Fruit fly (Drosophila melanogaster) whole organism, wandering third instar larva: ENCODE results near the gene sd.

Experiments used
- Abd-B ChIP-seq: fragments of >200 bp; optimal IDR thresholded peaks from 2 replicates; lab custom pipeline; 2017; ENCODE audit warnings: missing biosample characterization, missing genetic modification characterization
- CG32264 ChIP-seq: fragments of 200-800 bp; sonication (Bioruptor generic); optimal IDR thresholded peaks from 2 replicates; lab custom pipeline; 2016; ENCODE audit warnings: missing biosample characterization, missing genetic modification characterization
- CG9705 ChIP-seq: fragments of 200-800 bp; sonication (Bioruptor generic); optimal IDR thresholded peaks from 2 replicates; lab custom pipeline; 2018; ENCODE audit warnings: missing biosample characterization, mild to moderate bottlenecking, missing genetic modification characterization
- CrebA ChIP-seq: fragments of 200-800 bp; sonication (Bioruptor generic); optimal IDR thresholded peaks from 2 replicates; lab custom pipeline; 2016; ENCODE audit warnings: missing biosample characterization, mild to moderate bottlenecking, missing genetic modification characterization, borderline replicate concordance
- GATAd ChIP-seq: sonication (Bioruptor generic); optimal IDR thresholded peaks from 2 replicates; lab custom pipeline; 2016; ENCODE audit warnings: missing biosample characterization, missing genetic modification characterization
- HLH106 ChIP-seq: fragments of 200-800 bp; optimal IDR thresholded peaks from 3 replicates; lab custom pipeline; 2019; ENCODE audit warnings: missing biosample characterization, mild to moderate bottlenecking, missing genetic modification characterization, moderate library complexity
- Hnf4 ChIP-seq: fragments of 200-800 bp; sonication (Bioruptor generic); optimal IDR thresholded peaks from 2 replicates; lab custom pipeline; 2016; ENCODE audit warnings: missing biosample characterization, mild to moderate bottlenecking, missing genetic modification characterization
- Hr78 ChIP-seq: fragments of >200 bp; optimal IDR thresholded peaks from 2 replicates; lab custom pipeline; 2017; ENCODE audit warnings: missing biosample characterization, missing genetic modification characterization
- Hr83 ChIP-seq: fragments of 200-300 bp; sonication (Bioruptor generic); optimal IDR thresholded peaks from 2 replicates; lab custom pipeline; 2016; ENCODE audit warnings: missing biosample characterization, mild to moderate bottlenecking, missing genetic modification characterization, moderate library complexity; ENCODE audit not compliant: poor library complexity, severe bottlenecking
- Mio ChIP-seq: sonication (Bioruptor generic); optimal IDR thresholded peaks from 2 replicates; lab custom pipeline; 2016; ENCODE audit warnings: missing biosample characterization, missing genetic modification characterization
- Myc ChIP-seq: fragments of >200 bp; optimal IDR thresholded peaks from 2 replicates; lab custom pipeline; 2017
- N ChIP-seq: fragments of >200 bp; optimal IDR thresholded peaks from 2 replicates; lab custom pipeline; 2018; ENCODE audit warnings: missing biosample characterization, missing external identifiers, missing genetic modification characterization
- OdsH ChIP-seq: fragments of 200-800 bp; sonication (Bioruptor generic); optimal IDR thresholded peaks from 2 replicates; lab custom pipeline; 2016; ENCODE audit warnings: missing biosample characterization, mild to moderate bottlenecking, missing genetic modification characterization
- Rel ChIP-seq, 2 experiments: fragments of 200-800 bp; sonication (Bioruptor generic) in 1 of 2; optimal IDR thresholded peaks; 2 replicates in 1 of 2; 3 replicates in 1 of 2; lab custom pipeline; 2016 to 2019; ENCODE audit warnings: mild to moderate bottlenecking in 2 of 2, missing biosample characterization in 2 of 2, missing genetic modification characterization in 2 of 2, moderate library complexity in 1 of 2
- Sp1 ChIP-seq: fragments of 200-800 bp; sonication (Bioruptor generic); optimal IDR thresholded peaks from 3 replicates; lab custom pipeline; 2019; ENCODE audit warnings: missing biosample characterization, mild to moderate bottlenecking, missing genetic modification characterization, moderate library complexity
- Vsx2 ChIP-seq: fragments of 200-300, 225-300 bp; sonication (Bioruptor generic); optimal IDR thresholded peaks from 2 replicates; lab custom pipeline; 2018; ENCODE audit warnings: missing biosample characterization, missing genetic modification characterization; ENCODE audit not compliant: partially characterized antibody
- dl ChIP-seq, 2 experiments: fragments of 175-275, 200-275 bp in 1 of 2; fragments of 200-275 bp in 1 of 2; sonication (Bioruptor generic); optimal IDR thresholded peaks; lab custom pipeline; 2018; ENCODE audit warnings: mild to moderate bottlenecking in 2 of 2, missing biosample characterization in 2 of 2, missing genetic modification characterization in 2 of 2, moderate library complexity in 2 of 2; ENCODE audit not compliant: partially characterized antibody in 2 of 2, insufficient read depth in 1 of 2
- dmrt93B ChIP-seq: fragments of 200-800 bp; sonication (Bioruptor generic); optimal IDR thresholded peaks from 2 replicates; lab custom pipeline; 2018; ENCODE audit warnings: missing biosample characterization, mild to moderate bottlenecking, missing genetic modification characterization
- dsf ChIP-seq: sonication (Bioruptor generic); optimal IDR thresholded peaks from 2 replicates; lab custom pipeline; 2016; ENCODE audit warnings: missing biosample characterization, missing genetic modification characterization, borderline replicate concordance
- foxo ChIP-seq, 2 experiments: fragments of 200-800 bp; sonication (Bioruptor generic); optimal IDR thresholded peaks; 2 replicates in 1 of 2; 3 replicates in 1 of 2; lab custom pipeline; 2016 to 2017; ENCODE audit warnings: missing biosample characterization in 2 of 2, missing genetic modification characterization in 2 of 2
- fru ChIP-seq: fragments of 200-800 bp; sonication (Bioruptor generic); optimal IDR thresholded peaks from 3 replicates; lab custom pipeline; 2016; ENCODE audit warnings: missing biosample characterization, mild to moderate bottlenecking, missing genetic modification characterization
- h ChIP-seq: fragments of 200-800 bp; sonication (Bioruptor generic); optimal IDR thresholded peaks from 3 replicates; lab custom pipeline; 2016; ENCODE audit warnings: missing biosample characterization, mild to moderate bottlenecking, missing genetic modification characterization
- jim ChIP-seq: fragments of 175-275, 200-325 bp; sonication (Bioruptor generic); optimal IDR thresholded peaks from 2 replicates; lab custom pipeline; 2016; ENCODE audit warnings: missing biosample characterization, mild to moderate bottlenecking, missing genetic modification characterization
- lola ChIP-seq: fragments of >200 bp; optimal IDR thresholded peaks from 2 replicates; lab custom pipeline; 2017; ENCODE audit warnings: missing biosample characterization, missing genetic modification characterization
- pan ChIP-seq: fragments of >200 bp; optimal IDR thresholded peaks from 2 replicates; lab custom pipeline; 2017
- psq ChIP-seq: fragments of 200-800 bp; sonication (Bioruptor generic); optimal IDR thresholded peaks from 3 replicates; lab custom pipeline; 2017; ENCODE audit warnings: missing biosample characterization, mild to moderate bottlenecking, missing genetic modification characterization, moderate library complexity
- sage ChIP-seq: fragments of 200-800 bp; sonication (Bioruptor generic); optimal IDR thresholded peaks from 2 replicates; lab custom pipeline; 2016; ENCODE audit warnings: missing biosample characterization, mild to moderate bottlenecking, missing genetic modification characterization
- woc ChIP-seq: sonication (Bioruptor generic); optimal IDR thresholded peaks from 2 replicates; lab custom pipeline; 2016; ENCODE audit warnings: missing biosample characterization, mild to moderate bottlenecking, missing genetic modification characterization

The sd gene

dm6 chrX:15758692-15759240 lies 45.4 kb upstream of the sd start:
- TF ChIP-seq fru (GFP tag; lab: Kevin White, UChicago) (peak; percentile 6), Abd-B (GFP tag; lab: Kevin White, UChicago) (no peak)

DNA sequence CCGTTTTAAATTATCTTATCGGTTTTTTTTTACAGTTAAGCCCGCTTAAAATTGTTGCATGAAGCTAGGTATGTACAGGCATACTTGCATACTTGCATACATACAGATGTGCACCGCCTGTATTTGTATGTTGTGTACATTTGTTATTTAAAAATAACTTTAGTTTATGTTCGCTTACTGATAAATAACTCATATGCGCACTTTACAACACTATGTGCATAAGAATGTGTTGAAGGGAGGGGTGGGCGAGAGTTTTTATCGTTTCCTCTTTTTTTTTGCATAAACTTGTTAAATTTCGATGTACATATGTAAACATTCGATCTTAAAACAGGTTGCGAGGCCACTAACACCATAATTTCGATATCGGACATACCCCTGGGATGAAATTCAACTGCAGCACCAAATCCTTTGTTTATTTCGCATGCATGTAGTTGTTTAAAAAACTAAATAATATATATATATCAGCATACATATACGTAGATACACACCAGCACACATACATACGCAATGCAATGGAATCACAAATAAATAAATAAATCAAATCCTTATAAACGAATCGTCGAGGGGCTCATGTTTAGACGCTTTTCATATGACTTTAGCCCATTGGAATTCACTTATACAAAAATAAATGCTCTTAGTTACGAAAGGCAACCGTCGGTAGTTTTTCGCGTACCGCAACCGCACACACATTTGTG lies 44.3 kb upstream of the sd start:
- TF ChIP-seq dsf (GFP tag; lab: Kevin White, UChicago): no peak
- TF ChIP-seq jim (GFP tag; lab: Kevin White, UChicago): no peak
- TF ChIP-seq CrebA (GFP tag; lab: Kevin White, UChicago): no peak
- TF ChIP-seq psq: no peak
- no peak for TF ChIP-seq CG9705
- no peak for TF ChIP-seq Rel (GFP tag; optimal IDR thresholded peaks at IDR 0.05; lab: Kevin White, UChicago)
- TF ChIP-seq Rel (tag; optimal IDR thresholded peaks at IDR 0.05; lab: Kevin White, UChicago): no peak
- no peak for TF ChIP-seq Myc (lab: Kevin White, UChicago)
- no peak for TF ChIP-seq dmrt93B (GFP tag; lab: Kevin White, UChicago)
- no peak for TF ChIP-seq sage (GFP tag; lab: Kevin White, UChicago)
- TF ChIP-seq GATAd (GFP tag; lab: Kevin White, UChicago): no peak
- no peak for TF ChIP-seq pan
- no peak for TF ChIP-seq lola (GFP tag; lab: Kevin White, UChicago)
- TF ChIP-seq, all 38 proteins: peak for 0

DNA sequence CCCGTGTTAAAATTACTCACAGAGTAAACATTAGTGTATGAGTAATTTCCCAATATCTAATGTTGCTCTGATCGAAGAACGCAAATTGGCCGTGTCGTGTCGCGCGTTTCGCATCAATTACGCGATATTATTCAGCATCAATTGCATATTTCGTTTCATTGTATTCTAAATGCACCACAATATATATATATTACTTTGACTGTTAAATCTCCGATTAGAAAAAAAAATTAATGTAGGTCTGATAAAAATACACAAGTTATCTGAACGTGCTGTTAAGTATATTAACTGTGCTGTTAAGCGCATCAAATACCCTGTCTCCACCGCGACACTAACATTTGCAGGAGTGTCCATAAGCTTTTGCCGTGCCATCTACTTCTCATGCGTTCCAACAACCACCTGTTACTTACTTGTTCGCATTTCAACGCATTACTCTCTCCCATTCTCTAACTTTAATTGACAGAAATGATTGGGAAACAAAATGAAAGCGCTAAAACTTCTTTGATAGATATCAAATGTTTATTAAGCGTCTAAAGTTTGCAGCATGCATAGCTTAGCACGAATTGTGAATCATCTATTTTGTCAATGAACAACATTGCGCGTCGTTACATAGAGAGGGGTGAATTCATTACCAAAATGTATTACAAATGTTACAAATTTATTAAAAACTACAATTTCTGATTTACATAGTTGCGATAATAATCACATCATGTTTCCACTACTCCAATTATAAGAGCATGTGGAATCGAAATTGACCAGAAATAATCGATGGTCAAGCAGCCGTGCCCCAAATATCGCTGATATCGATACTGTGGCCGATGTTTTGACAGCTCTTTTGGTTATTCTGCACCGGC lies 43.5 kb upstream of the sd start, which contains the start of the genes Graf and mRpL3:
Gene Graf, minus strand, starts transcription at position 287 of the 851 bp plus-strand sequence.
Gene mRpL3, plus strand, starts transcription at position 802 of the 851 bp plus-strand sequence.
- TF ChIP-seq fru (GFP tag; lab: Kevin White, UChicago) (peak; percentile 97), HLH106 (tag; lab: Kevin White, UChicago) (no peak), N (GFP tag; lab: Kevin White, UChicago) (peak; percentile 84), Hr83 (GFP tag; lab: Kevin White, UChicago) (no peak), lola (GFP tag; lab: Kevin White, UChicago) (no peak), dsf (GFP tag; lab: Kevin White, UChicago) (no peak), CG9705 (no peak), Hr78 (GFP tag; lab: Kevin White, UChicago) (peak; percentile 74), woc (GFP tag; lab: Kevin White, UChicago) (peak; percentile 71), Sp1 (GFP tag; lab: Kevin White, UChicago) (no peak)

- no peak for TF ChIP-seq Rel (GFP tag; optimal IDR thresholded peaks at IDR 0.05; lab: Kevin White, UChicago)
- peak; percentile 6 for TF ChIP-seq Rel (tag; optimal IDR thresholded peaks at IDR 0.05; lab: Kevin White, UChicago)
- no peak for TF ChIP-seq dl (GFP tag; optimal IDR thresholded peaks at IDR 0.05; lab: Kevin White, UChicago; ENCODE audit: insufficient read depth in 1 of 2, partially characterized antibody in 2 of 2)
- TF ChIP-seq, all 38 proteins: peak for 1
Measured at dm6 chrX:15761298-15761640, 42.9 kb upstream of the sd start.

DNA sequence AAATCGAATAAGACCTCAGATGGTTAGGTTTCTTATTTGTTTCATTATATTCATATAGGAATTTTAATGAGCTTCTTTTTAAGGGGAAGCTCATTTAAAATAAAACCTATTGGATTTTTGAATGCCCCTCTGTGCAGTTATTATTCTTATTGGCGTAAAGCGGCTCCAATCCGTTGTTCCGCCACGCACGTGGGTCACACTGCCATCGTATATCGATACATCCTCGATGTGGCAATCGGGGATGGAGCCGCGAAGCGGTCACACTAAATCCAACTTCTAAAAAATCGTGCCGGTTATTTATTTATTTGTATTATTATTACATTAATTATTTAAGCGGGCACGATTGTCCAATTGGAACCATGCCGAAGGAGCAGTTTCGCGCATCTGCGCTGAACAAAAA lies 41.4 kb upstream of the sd start, which contains the start of gene Polr3A:
Gene Polr3A, plus strand, starts transcription at position 234 of the 400 bp plus-strand sequence.
- TF ChIP-seq lola (GFP tag; lab: Kevin White, UChicago): no peak
- TF ChIP-seq woc (GFP tag; lab: Kevin White, UChicago): no peak
- TF ChIP-seq sage (GFP tag; lab: Kevin White, UChicago): no peak
- TF ChIP-seq Hnf4 (GFP tag; lab: Kevin White, UChicago): no peak
- no peak for TF ChIP-seq pan
- no peak for TF ChIP-seq CG32264
- no peak for TF ChIP-seq HLH106 (tag; lab: Kevin White, UChicago)
- TF ChIP-seq Sp1 (GFP tag; lab: Kevin White, UChicago): no peak
- TF ChIP-seq CG9705: no peak
- no peak for TF ChIP-seq h (GFP tag; lab: Kevin White, UChicago)
- no peak for TF ChIP-seq foxo (GFP tag; optimal IDR thresholded peaks at IDR 0.05; lab: Kevin White, UChicago)
- TF ChIP-seq Rel (GFP tag; optimal IDR thresholded peaks at IDR 0.05; lab: Kevin White, UChicago): no peak
- TF ChIP-seq Rel (tag; optimal IDR thresholded peaks at IDR 0.05; lab: Kevin White, UChicago): no peak
- no peak for TF ChIP-seq OdsH (GFP tag; lab: Kevin White, UChicago)
- no peak for TF ChIP-seq Mio (GFP tag; lab: Kevin White, UChicago)
- TF ChIP-seq psq: no peak
- TF ChIP-seq N (GFP tag; lab: Kevin White, UChicago): no peak
- no peak for TF ChIP-seq Hr83 (GFP tag; lab: Kevin White, UChicago)
- TF ChIP-seq Vsx2 (GFP tag; lab: Kevin White, UChicago): no peak
- no peak for TF ChIP-seq Abd-B (GFP tag; lab: Kevin White, UChicago)
